Worm (Caenorhabditis elegans): ENCODE results near the gene gpb-1.

gpb-1 gene

ce11 chrII:11694432-11694831, 54.0 kb downstream of the gpb-1 start:
- TF ChIP-seq nhr-76 (tag; optimal IDR thresholded peaks at IDR 0.05) (no peak), C34B4.2 (tag; optimal IDR thresholded peaks at IDR 0.05) (no peak), ceh-82 (tag; optimal IDR thresholded peaks at IDR 0.05) (peak in 1 of 3 experiments; percentile 35), egl-27 (tag; optimal IDR thresholded peaks at IDR 0.05) (no peak), ceh-8 (GFP tag; optimal IDR thresholded peaks at IDR 0.05) (no peak), efl-3 (GFP tag; optimal IDR thresholded peaks at IDR 0.05) (no peak), skn-1 (tag; optimal IDR thresholded peaks at IDR 0.05) (peak; percentile 42), lin-13 (GFP tag; optimal IDR thresholded peaks at IDR 0.05) (peak; percentile 27), grh-1 (GFP tag; IDR thresholded peaks at IDR 0.05) (no peak), hlh-4 (tag; optimal IDR thresholded peaks at IDR 0.05) (no peak), fkh-10 (GFP tag; optimal IDR thresholded peaks at IDR 0.05) (no peak), pax-3 (tag; optimal IDR thresholded peaks at IDR 0.05) (no peak), unc-62 (GFP tag; optimal IDR thresholded peaks at IDR 0.05) (no peak), mab-9 (GFP tag; IDR thresholded peaks at IDR 0.05) (no peak), rnt-1 (tag; optimal IDR thresholded peaks at IDR 0.05) (peak; percentile 51), zag-1 (tag; optimal IDR thresholded peaks at IDR 0.05) (no peak), ztf-4 (tag; optimal IDR thresholded peaks at IDR 0.05) (no peak), lsy-2 (tag; optimal IDR thresholded peaks at IDR 0.05) (peak; percentile 40 to 67), C16A3.4 (tag; optimal IDR thresholded peaks at IDR 0.05) (peak; percentile 53), swsn-7 (tag; optimal IDR thresholded peaks at IDR 0.05) (peak; percentile 2), ceh-63 (GFP tag; optimal IDR thresholded peaks at IDR 0.05) (no peak), egl-13 (tag; optimal IDR thresholded peaks at IDR 0.05) (no peak), nhr-28 (tag; optimal IDR thresholded peaks at IDR 0.05) (no peak), nhr-77 (tag; optimal IDR thresholded peaks at IDR 0.05) (no peak), nhr-19 (GFP tag; conservative IDR thresholded peaks at IDR 0.05) (no peak), tlp-1 (tag; optimal IDR thresholded peaks at IDR 0.05) (no peak), unc-30 (tag; optimal IDR thresholded peaks at IDR 0.05) (no peak), elt-2 (tag; optimal IDR thresholded peaks at IDR 0.05) (no peak), elt-3 (tag; optimal IDR thresholded peaks at IDR 0.05) (peak in 1 of 6 experiments; percentile 22), fkh-4 (tag; optimal IDR thresholded peaks at IDR 0.05; ENCODE audit: borderline replicate concordance) (no peak), pqm-1 (tag; optimal IDR thresholded peaks at IDR 0.05) (no peak), nhr-237 (tag; optimal IDR thresholded peaks at IDR 0.05) (no peak), isw-1 (GFP tag; IDR thresholded peaks at IDR 0.05) (no peak), nhr-85 (tag) (no peak), zip-4 (GFP tag; optimal IDR thresholded peaks at IDR 0.05) (no peak), tbx-2 (tag; optimal IDR thresholded peaks at IDR 0.05) (no peak), blmp-1 (tag; optimal IDR thresholded peaks at IDR 0.05) (peak; percentile 58), efl-1 (optimal IDR thresholded peaks at IDR 0.05) (peak; percentile 27 to 57), efl-1 (GFP tag; optimal IDR thresholded peaks at IDR 0.05 in 1 of 2) (peak; percentile 46 to 94), nhr-47 (tag; optimal IDR thresholded peaks at IDR 0.05) (no peak), snu-23 (GFP tag; optimal IDR thresholded peaks at IDR 0.05) (peak; percentile 53), F16B12.6 (tag; optimal IDR thresholded peaks at IDR 0.05) (peak; percentile 26), ztf-11 (tag; optimal IDR thresholded peaks at IDR 0.05) (no peak), alr-1 (tag; optimal IDR thresholded peaks at IDR 0.05; ENCODE audit: borderline replicate concordance) (no peak), nhr-90 (tag; optimal IDR thresholded peaks at IDR 0.05; ENCODE audit: poor library complexity) (no peak), aha-1 (tag; optimal IDR thresholded peaks at IDR 0.05) (no peak), hpl-2 (GFP tag; optimal IDR thresholded peaks at IDR 0.05) (no peak), nhr-84 (tag; optimal IDR thresholded peaks at IDR 0.05) (no peak), nhr-20 (tag; optimal IDR thresholded peaks at IDR 0.05) (peak; percentile 58), C04F5.9 (tag; optimal IDR thresholded peaks at IDR 0.05) (peak; percentile 3), nhr-12 (tag; optimal IDR thresholded peaks at IDR 0.05) (no peak), lin-14 (GFP tag; optimal IDR thresholded peaks at IDR 0.05) (no peak), hlh-17 (GFP tag; optimal IDR thresholded peaks at IDR 0.05; ENCODE audit: borderline replicate concordance) (no peak), aly-2 (tag; optimal IDR thresholded peaks at IDR 0.05) (no peak)

Measured in whole organism, L1 larva.